Fruit fly (Drosophila melanogaster) whole organism, embryonic: ENCODE measurements around the gene nompC.

Experiments
- Abd-B ChIP-seq: fragments of 200-800 bp; sonication (Bioruptor generic); optimal IDR thresholded peaks from 2 replicates; lab custom pipeline; 2018; ENCODE audit warnings: missing biosample characterization, mild to moderate bottlenecking, missing genetic modification characterization, moderate library complexity
- Ada2b ChIP-seq: fragments of 200-800 bp; sonication (Bioruptor generic); IDR thresholded peaks from 2 replicates; pipeline ENCODE4 v1.3.6; 2022; ENCODE audit warnings: missing biosample characterization, missing genetic modification characterization
- Aef1 ChIP-seq: fragments of 200-800 bp; sonication (Bioruptor generic); IDR thresholded peaks from 3 replicates; pipeline ENCODE4 v1.3.6; 2022; ENCODE audit warnings: missing biosample characterization, missing genetic modification characterization
- Asciz ChIP-seq: fragments of 200-800 bp; sonication (Bioruptor generic); optimal IDR thresholded peaks from 2 replicates; lab custom pipeline; 2017; ENCODE audit warnings: missing biosample characterization, mild to moderate bottlenecking, missing genetic modification characterization, missing genetic modification reagents
- Blimp-1 ChIP-seq: fragments of 200-800 bp; sonication (Bioruptor generic); optimal IDR thresholded peaks from 3 replicates; lab custom pipeline; 2018; ENCODE audit warnings: missing biosample characterization, missing genetic modification characterization, mild to moderate bottlenecking, moderate library complexity, missing genetic modification reagents
- CG1024 ChIP-seq: fragments of 200-800 bp; sonication (Bioruptor generic); IDR thresholded peaks from 2 replicates; pipeline ENCODE4 v1.3.6; 2022; ENCODE audit warnings: missing biosample characterization, missing genetic modification characterization
- CG10654 ChIP-seq: fragments of 200-800 bp; sonication (Bioruptor generic); optimal IDR thresholded peaks from 2 replicates; lab custom pipeline; 2016; ENCODE audit warnings: missing biosample characterization, missing genetic modification characterization
- CG11504 ChIP-seq: fragments of 200-800 bp; sonication (Bioruptor generic); optimal IDR thresholded peaks from 3 replicates; lab custom pipeline; 2019; ENCODE audit warnings: missing biosample characterization, mild to moderate bottlenecking, missing genetic modification characterization, moderate library complexity
- CG11560 ChIP-seq: fragments of 200-800 bp; sonication (Bioruptor generic); IDR thresholded peaks from 3 replicates; pipeline ENCODE4 v1.3.6; 2022; ENCODE audit warnings: missing biosample characterization, missing genetic modification characterization
- CG1233 ChIP-seq: fragments of 200-800 bp; sonication (Bioruptor generic); optimal IDR thresholded peaks from 4 replicates; lab custom pipeline; 2018; ENCODE audit warnings: missing biosample characterization, mild to moderate bottlenecking, missing genetic modification characterization
- CG12659 ChIP-seq: fragments of 200-800 bp; sonication (Bioruptor generic); optimal IDR thresholded peaks from 3 replicates; lab custom pipeline; 2017; ENCODE audit warnings: mild to moderate bottlenecking, missing biosample characterization, missing genetic modification reagents, missing genetic modification characterization
- CG14965 ChIP-seq: fragments of 200-800 bp; sonication (Bioruptor generic); optimal IDR thresholded peaks from 2 replicates; lab custom pipeline; 2016; ENCODE audit warnings: missing biosample characterization, missing genetic modification characterization, borderline replicate concordance
- CG1602 ChIP-seq: fragments of 200-800 bp; sonication (Bioruptor generic); optimal IDR thresholded peaks from 3 replicates; lab custom pipeline; 2016; ENCODE audit warnings: missing biosample characterization, missing genetic modification characterization
- CG17829 ChIP-seq: fragments of 200-800 bp; optimal IDR thresholded peaks from 2 replicates; lab custom pipeline; 2019; ENCODE audit warnings: missing biosample characterization, mild to moderate bottlenecking, missing genetic modification characterization, moderate library complexity
- CG2875 ChIP-seq: fragments of 200-800 bp; sonication (Bioruptor generic); optimal IDR thresholded peaks from 2 replicates; lab custom pipeline; 2017; ENCODE audit warnings: missing biosample characterization, mild to moderate bottlenecking, missing genetic modification characterization, missing genetic modification reagents
- CG31365 ChIP-seq: fragments of 200-800 bp; sonication (Bioruptor generic); optimal IDR thresholded peaks from 2 replicates; lab custom pipeline; 2018; ENCODE audit warnings: missing biosample characterization, mild to moderate bottlenecking, missing genetic modification characterization
- CG3163 ChIP-seq: fragments of 200-800 bp; sonication (Bioruptor generic); optimal IDR thresholded peaks from 3 replicates; lab custom pipeline; 2016; ENCODE audit warnings: missing biosample characterization, missing genetic modification characterization
- CG33213 ChIP-seq: fragments of 200-800 bp; sonication (Bioruptor generic); optimal IDR thresholded peaks from 3 replicates; lab custom pipeline; 2016; ENCODE audit warnings: missing biosample characterization, missing genetic modification characterization
- CG4617 ChIP-seq: fragments of 200-800 bp; sonication (Bioruptor generic); optimal IDR thresholded peaks from 3 replicates; lab custom pipeline; 2016; ENCODE audit warnings: missing biosample characterization, missing genetic modification characterization, borderline replicate concordance
- CG7839 ChIP-seq: fragments of 200-800 bp; sonication (Bioruptor generic); optimal IDR thresholded peaks from 3 replicates; lab custom pipeline; 2018; ENCODE audit warnings: missing biosample characterization, mild to moderate bottlenecking, missing genetic modification characterization, moderate library complexity
- CG8281 ChIP-seq: fragments of 200-800 bp; sonication (Bioruptor generic); optimal IDR thresholded peaks from 2 replicates; lab custom pipeline; 2018; ENCODE audit warnings: missing biosample characterization, mild to moderate bottlenecking, missing genetic modification characterization, moderate library complexity
- CG8924 ChIP-seq: fragments of 200-800 bp; optimal IDR thresholded peaks from 3 replicates; lab custom pipeline; 2019; ENCODE audit warnings: missing biosample characterization, mild to moderate bottlenecking, missing genetic modification characterization, moderate library complexity
- E2f1 ChIP-seq: fragments of 200-800 bp; sonication (Bioruptor generic); IDR thresholded peaks from 2 replicates; pipeline ENCODE4 v1.3.6; 2022; ENCODE audit warnings: missing biosample characterization, missing genetic modification characterization
- ERR ChIP-seq: fragments of 200-800 bp; sonication (Bioruptor generic); optimal IDR thresholded peaks from 2 replicates; lab custom pipeline; 2016; ENCODE audit warnings: missing biosample characterization, missing genetic modification characterization
- Fer2 ChIP-seq: fragments of 200-800 bp; sonication (Bioruptor generic); optimal IDR thresholded peaks from 2 replicates; lab custom pipeline; 2018; ENCODE audit warnings: missing biosample characterization, mild to moderate bottlenecking, missing genetic modification characterization, moderate library complexity
- Gsc ChIP-seq: fragments of 200-800 bp; sonication (Bioruptor generic); IDR thresholded peaks from 2 replicates; pipeline ENCODE4 v1.3.6; 2022; ENCODE audit warnings: missing biosample characterization, missing genetic modification characterization
- H15 ChIP-seq: fragments of 200-800 bp; sonication (Bioruptor generic); IDR thresholded peaks from 3 replicates; pipeline ENCODE4 v1.3.6; 2022; ENCODE audit warnings: missing biosample characterization, missing genetic modification characterization
- Hmr ChIP-seq: fragments of 200-800 bp; sonication (Bioruptor generic); optimal IDR thresholded peaks from 3 replicates; lab custom pipeline; 2017; ENCODE audit warnings: mild to moderate bottlenecking, missing biosample characterization, missing genetic modification reagents, missing genetic modification characterization
- Hsf ChIP-seq: fragments of 200-800 bp; sonication (Bioruptor generic); optimal IDR thresholded peaks from 3 replicates; lab custom pipeline; 2016; ENCODE audit warnings: missing biosample characterization, missing genetic modification characterization
- Meics ChIP-seq: fragments of 200-800 bp; sonication (Bioruptor generic); optimal IDR thresholded peaks from 2 replicates; lab custom pipeline; 2017; ENCODE audit warnings: missing biosample characterization, mild to moderate bottlenecking, missing genetic modification characterization
- Mrtf ChIP-seq: fragments of 200-800 bp; sonication (Bioruptor generic); IDR thresholded peaks from 3 replicates; pipeline ENCODE4 v1.3.6; 2022; ENCODE audit warnings: missing biosample characterization, missing genetic modification characterization
- Opbp ChIP-seq: fragments of 200-800 bp; sonication (Bioruptor generic); IDR thresholded peaks from 3 replicates; pipeline ENCODE4 v1.3.6; 2022; ENCODE audit warnings: missing biosample characterization, missing genetic modification characterization; ENCODE audit not compliant: partially characterized antibody
- Ptx1 ChIP-seq: fragments of 200-800 bp; sonication (Bioruptor generic); IDR thresholded peaks from 2 replicates; pipeline ENCODE4 v1.3.6; 2022; ENCODE audit warnings: missing biosample characterization, missing genetic modification characterization
- Tbp ChIP-seq: fragments of >200 bp; optimal IDR thresholded peaks from 2 replicates; lab custom pipeline; 2018; ENCODE audit warnings: missing biosample characterization, missing genetic modification characterization
- abd-A ChIP-seq: fragments of 200-800 bp; sonication (Bioruptor generic); optimal IDR thresholded peaks from 3 replicates; lab custom pipeline; 2019; ENCODE audit warnings: missing biosample characterization, mild to moderate bottlenecking, missing genetic modification characterization, moderate library complexity
- aop ChIP-seq: fragments of 200-800 bp; sonication (Bioruptor generic); IDR thresholded peaks from 2 replicates; pipeline ENCODE4 v1.3.6; 2022; ENCODE audit warnings: missing biosample characterization, missing genetic modification characterization
- cad ChIP-seq: fragments of >200 bp; optimal IDR thresholded peaks from 2 replicates; lab custom pipeline; 2017; ENCODE audit warnings: missing biosample characterization, missing genetic modification characterization
- cg ChIP-seq: fragments of 200-800 bp; sonication (Bioruptor generic); optimal IDR thresholded peaks from 3 replicates; lab custom pipeline; 2019; ENCODE audit warnings: missing biosample characterization, mild to moderate bottlenecking, missing genetic modification characterization, moderate library complexity
- chif ChIP-seq, 2 experiments: fragments of 200-800 bp; sonication (Bioruptor generic); optimal IDR thresholded peaks; 3 replicates each; lab custom pipeline; 2016; ENCODE audit warnings: missing biosample characterization in 2 of 2, missing genetic modification characterization in 2 of 2
- dan ChIP-seq: fragments of 200-800 bp; sonication (Bioruptor generic); IDR thresholded peaks from 2 replicates; pipeline ENCODE4 v1.3.6; 2022; ENCODE audit warnings: missing biosample characterization, missing genetic modification characterization
- dmrt99B ChIP-seq: fragments of 200-800 bp; sonication (Bioruptor generic); optimal IDR thresholded peaks from 2 replicates; lab custom pipeline; 2018; ENCODE audit warnings: missing biosample characterization, mild to moderate bottlenecking, missing genetic modification characterization, moderate library complexity
- eve ChIP-seq, 2 experiments: fragments of >200 bp; optimal IDR thresholded peaks; 2 replicates each; lab custom pipeline; 2017; ENCODE audit warnings: missing biosample characterization in 2 of 2, missing genetic modification characterization in 2 of 2
- gce ChIP-seq: fragments of 200-800 bp; sonication (Bioruptor generic); IDR thresholded peaks from 3 replicates; pipeline ENCODE4 v1.3.6; 2022; ENCODE audit warnings: missing biosample characterization, missing genetic modification characterization
- gcm2 ChIP-seq: fragments of 200-800 bp; sonication (Bioruptor generic); optimal IDR thresholded peaks from 2 replicates; lab custom pipeline; 2016; ENCODE audit warnings: missing biosample characterization, missing genetic modification characterization
- kah ChIP-seq: fragments of 200-800 bp; sonication (Bioruptor generic); optimal IDR thresholded peaks from 2 replicates; lab custom pipeline; 2018; ENCODE audit warnings: missing biosample characterization, mild to moderate bottlenecking, missing genetic modification characterization
- nau ChIP-seq: fragments of 200-800 bp; sonication (Bioruptor generic); optimal IDR thresholded peaks from 3 replicates; lab custom pipeline; 2017; ENCODE audit warnings: missing biosample characterization, mild to moderate bottlenecking, missing genetic modification characterization, missing genetic modification reagents
- org-1 ChIP-seq: fragments of 200-800 bp; sonication (Bioruptor generic); optimal IDR thresholded peaks from 2 replicates; lab custom pipeline; 2017; ENCODE audit warnings: missing biosample characterization, missing genetic modification characterization
- pzg ChIP-seq: fragments of 200-800 bp; sonication (Bioruptor generic); optimal IDR thresholded peaks from 3 replicates; lab custom pipeline; 2018; ENCODE audit warnings: missing biosample characterization, mild to moderate bottlenecking, missing genetic modification characterization, moderate library complexity
- sob ChIP-seq: fragments of 200-800 bp; sonication (Bioruptor generic); IDR thresholded peaks from 2 replicates; pipeline ENCODE4 v1.3.6; 2022; ENCODE audit warnings: missing biosample characterization, missing genetic modification characterization
- tna ChIP-seq: fragments of 200-800 bp; sonication (Bioruptor generic); IDR thresholded peaks from 2 replicates; pipeline ENCODE4 v1.3.6; 2022; ENCODE audit warnings: missing biosample characterization, missing genetic modification characterization; ENCODE audit not compliant: partially characterized antibody
- trem ChIP-seq: fragments of 200-800 bp; optimal IDR thresholded peaks from 3 replicates; lab custom pipeline; 2019; ENCODE audit warnings: missing biosample characterization, mild to moderate bottlenecking, missing genetic modification characterization, moderate library complexity
- zfh1 ChIP-seq: fragments of 200-800 bp; sonication (Bioruptor generic); IDR thresholded peaks from 3 replicates; pipeline ENCODE4 v1.3.6; 2022; ENCODE audit warnings: missing biosample characterization, missing genetic modification characterization

Gene nompC

DNA sequence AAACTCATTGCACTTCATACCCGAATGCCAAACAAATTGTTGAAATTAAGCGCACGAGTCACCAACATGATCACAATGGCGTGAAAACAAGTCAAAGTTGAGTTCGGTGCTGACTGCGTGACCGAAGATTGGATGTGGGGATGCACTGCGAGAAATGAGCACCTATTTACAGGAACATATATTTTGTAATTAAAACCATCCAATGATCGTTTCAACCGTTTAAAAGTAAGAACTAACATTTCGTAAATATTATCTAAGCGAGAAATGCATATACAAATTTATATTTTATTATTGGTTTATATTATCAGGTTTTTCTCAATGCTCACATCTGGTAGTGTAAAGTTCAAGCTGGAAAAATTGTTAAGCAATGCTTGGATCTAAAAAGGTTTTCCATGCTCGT lies 32.8 kb downstream of the nompC start (continued):
- TF ChIP-seq Hmr (GFP tag; lab: Kevin White, UChicago): no peak
- no peak for TF ChIP-seq Ptx1
- TF ChIP-seq H15: no peak
- no peak for TF ChIP-seq cg (GFP tag; lab: Kevin White, UChicago)
- no peak for TF ChIP-seq CG2875 (GFP tag; lab: Kevin White, UChicago)
- TF ChIP-seq CG14965 (GFP tag; lab: Kevin White, UChicago): no peak
- TF ChIP-seq ERR (GFP tag; lab: Kevin White, UChicago): no peak
- TF ChIP-seq CG10654 (GFP tag; lab: Kevin White, UChicago): no peak
- no peak for TF ChIP-seq cad (GFP tag; lab: Kevin White, UChicago)
- no peak for TF ChIP-seq Abd-B
- no peak for TF ChIP-seq Meics (GFP tag; lab: Kevin White, UChicago)
- TF ChIP-seq CG1024 (GFP tag; lab: Robert Waterston, UW): no peak
- TF ChIP-seq CG4617 (GFP tag; lab: Kevin White, UChicago): no peak
- TF ChIP-seq Hsf (GFP tag; lab: Kevin White, UChicago): no peak
- TF ChIP-seq sob (GFP tag; lab: Robert Waterston, UW): no peak
- no peak for TF ChIP-seq CG33213
- TF ChIP-seq kah: no peak
- TF ChIP-seq tna (GFP tag; lab: Robert Waterston, UW): no peak
- no peak for TF ChIP-seq CG12659 (GFP tag; lab: Kevin White, UChicago)
- TF ChIP-seq dmrt99B: peak; percentile 17
- TF ChIP-seq chif (GFP tag; optimal IDR thresholded peaks at IDR 0.05; lab: Kevin White, UChicago): no peak
- TF ChIP-seq CG11560 (tag; lab: Robert Waterston, UW): no peak
- peak; percentile 2 for TF ChIP-seq trem (tag; lab: Kevin White, UChicago)
- TF ChIP-seq CG8281 (tag; lab: Kevin White, UChicago): no peak
- no peak for TF ChIP-seq Opbp (GFP tag; lab: Robert Waterston, UW)
- no peak for TF ChIP-seq Tbp (GFP tag; lab: Kevin White, UChicago)
- peak; percentile 14 for TF ChIP-seq CG8924 (tag; lab: Kevin White, UChicago)
- peak; percentile 14 for TF ChIP-seq CG17829
- TF ChIP-seq aop (GFP tag; lab: Robert Waterston, UW): no peak
- TF ChIP-seq CG1233 (GFP tag; lab: Kevin White, UChicago): no peak
- TF ChIP-seq gce (GFP tag; lab: Robert Waterston, UW): no peak
- no peak for TF ChIP-seq CG3163 (GFP tag; lab: Kevin White, UChicago)
- no peak for TF ChIP-seq Aef1 (GFP tag; lab: Robert Waterston, UW)
- no peak for TF ChIP-seq CG1602 (GFP tag; lab: Kevin White, UChicago)
- TF ChIP-seq CG7839 (tag; lab: Kevin White, UChicago): peak; percentile 22
- no peak for TF ChIP-seq gcm2
- TF ChIP-seq org-1 (GFP tag; lab: Kevin White, UChicago): no peak
- TF ChIP-seq CG31365 (tag; lab: Kevin White, UChicago): no peak
- TF ChIP-seq E2f1 (GFP tag; lab: Robert Waterston, UW): no peak
- no peak for TF ChIP-seq Gsc (GFP tag; lab: Robert Waterston, UW)
- TF ChIP-seq nau (GFP tag; lab: Kevin White, UChicago): no peak
- TF ChIP-seq Ada2b (GFP tag; lab: Robert Waterston, UW): no peak
- TF ChIP-seq Blimp-1 (GFP tag; lab: Kevin White, UChicago): peak; percentile 55
- peak; percentile 46 for TF ChIP-seq CG11504 (tag; lab: Kevin White, UChicago)
- TF ChIP-seq dan (GFP tag; lab: Robert Waterston, UW): no peak
- TF ChIP-seq abd-A: no peak
- TF ChIP-seq eve (GFP tag; optimal IDR thresholded peaks at IDR 0.05; lab: Kevin White, UChicago): no peak
- TF ChIP-seq zfh1 (GFP tag; lab: Robert Waterston, UW): peak; percentile 55; the same call in 2 of the 3 replicates
- no peak for TF ChIP-seq Asciz (GFP tag; lab: Kevin White, UChicago)
- TF ChIP-seq pzg (GFP tag; lab: Kevin White, UChicago): no peak
- no peak for TF ChIP-seq Mrtf
- TF ChIP-seq Fer2: no peak
